Worm (Caenorhabditis elegans): ENCODE measurements around the gene nhr-150.

Gene nhr-150

DNA sequence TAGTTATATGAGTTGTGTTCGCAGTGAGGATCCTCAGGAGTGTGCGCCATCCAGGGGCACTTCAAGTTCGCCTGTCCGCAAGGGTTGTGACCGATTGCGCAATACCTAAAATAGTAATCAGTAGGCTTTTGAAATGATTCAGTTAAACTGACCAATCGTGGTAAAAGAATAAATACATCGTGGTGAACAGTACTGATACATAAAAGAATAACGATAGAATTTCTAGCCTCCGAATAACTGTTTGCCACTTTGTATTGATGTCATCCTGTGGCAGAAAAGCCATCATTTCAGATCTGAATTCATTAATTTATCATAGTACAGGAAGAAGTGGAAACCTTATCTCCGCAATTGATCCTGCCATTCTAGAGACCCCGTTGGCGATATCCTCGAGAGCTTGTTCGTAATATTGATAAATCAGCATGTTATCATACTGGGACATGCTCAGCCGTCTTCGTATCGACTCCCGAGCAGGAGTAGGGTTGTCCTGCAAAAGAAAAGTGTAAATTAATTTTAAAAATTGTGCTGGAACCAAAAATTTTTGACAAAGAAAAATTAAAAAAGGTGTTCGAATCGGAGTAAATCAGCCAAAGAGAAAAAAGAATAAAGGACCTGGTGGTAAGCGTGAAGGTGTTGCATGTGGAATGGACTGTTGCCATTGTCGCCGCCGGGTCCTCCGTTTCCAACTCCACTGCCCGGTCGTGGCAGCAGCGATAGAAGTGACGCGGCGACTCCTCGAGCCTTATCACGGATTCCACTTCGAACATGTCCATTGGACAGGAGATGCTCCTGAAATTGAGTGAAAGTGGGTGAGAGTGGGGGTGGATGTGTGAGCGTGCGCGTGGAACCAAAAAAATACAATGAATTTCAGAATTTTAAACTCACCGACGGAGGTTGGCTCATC lies 31.8 kb upstream of the nhr-150 start (continued):
- peak; percentile 50; the same call in 1 of the 2 replicates for TF ChIP-seq Y48G9A.11 (GFP tag; IDR thresholded peaks at IDR 0.05)
- TF ChIP-seq spr-3 (GFP tag; optimal IDR thresholded peaks at IDR 0.05): no peak
- no peak for TF ChIP-seq nhr-6 (tag; optimal IDR thresholded peaks at IDR 0.05)
- peak; percentile 69 for TF ChIP-seq F49E8.2 (tag; optimal IDR thresholded peaks at IDR 0.05; ENCODE audit: borderline replicate concordance)
- no peak for TF ChIP-seq daf-12 (tag; optimal IDR thresholded peaks at IDR 0.05)
- TF ChIP-seq R02D3.7 (tag; optimal IDR thresholded peaks at IDR 0.05): no peak
- no peak for TF ChIP-seq mxl-2 (GFP tag; conservative IDR thresholded peaks at IDR 0.05)
- TF ChIP-seq nhr-41 (GFP tag; IDR thresholded peaks at IDR 0.05): no peak
- TF ChIP-seq F37D6.2 (tag; optimal IDR thresholded peaks at IDR 0.05): no peak
- no peak for TF ChIP-seq sdz-12 (GFP tag; optimal IDR thresholded peaks at IDR 0.05)
- no peak for TF ChIP-seq tra-1 (GFP tag; IDR thresholded peaks at IDR 0.05)
- no peak for TF ChIP-seq lir-3 (tag; optimal IDR thresholded peaks at IDR 0.05)
- TF ChIP-seq ceh-20 (GFP tag; IDR thresholded peaks at IDR 0.05): no peak
- TF ChIP-seq ztf-11 (tag; optimal IDR thresholded peaks at IDR 0.05): no peak
- no peak for TF ChIP-seq lim-7 (GFP tag; IDR thresholded peaks at IDR 0.05)
- TF ChIP-seq madf-5 (GFP tag; IDR thresholded peaks at IDR 0.05): no peak
- TF ChIP-seq D1046.2 (GFP tag; IDR thresholded peaks at IDR 0.05): no peak
- no peak for TF ChIP-seq lin-29 (GFP tag; IDR thresholded peaks at IDR 0.05)
- TF ChIP-seq zip-11 (GFP tag; IDR thresholded peaks at IDR 0.05): no peak
- no peak for TF ChIP-seq lin-1 (GFP tag; IDR thresholded peaks at IDR 0.05)

ce11 chrV:15511613-15512216 lies 30.4 kb upstream of the nhr-150 start, which contains the start of gene rpl-38:
TSS of gene rpl-38 (plus strand) at chrV:15512166.
- TF ChIP-seq aha-1 (tag) (peak; percentile 87), nhr-28 (tag; optimal IDR thresholded peaks at IDR 0.05) (peak; percentile 42), daf-19 (GFP tag; conservative IDR thresholded peaks at IDR 0.05) (no peak), daf-16 (GFP tag; optimal IDR thresholded peaks at IDR 0.05) (peak in 1 of 2 experiments; percentile 42), daf-16 (tag; optimal IDR thresholded peaks at IDR 0.05) (peak; percentile 47), snpc-1.2 (GFP tag; IDR thresholded peaks at IDR 0.05) (peak; percentile 60), F26F4.8 (GFP tag; conservative IDR thresholded peaks at IDR 0.05) (no peak), T26A8.4 (GFP tag; IDR thresholded peaks at IDR 0.05) (peak; percentile 55; the same call in 1 of the 2 replicates), F10B5.3 (tag; optimal IDR thresholded peaks at IDR 0.05) (peak; percentile 56), dmd-9 (GFP tag; IDR thresholded peaks at IDR 0.05) (peak; percentile 58; the same call in 1 of the 2 replicates), snpc-4 (tag; optimal IDR thresholded peaks at IDR 0.05) (peak; percentile 21), unc-130 (GFP tag; optimal IDR thresholded peaks at IDR 0.05) (peak; percentile 7), mep-1 (tag; optimal IDR thresholded peaks at IDR 0.05) (peak; percentile 83), spr-1 (tag; optimal IDR thresholded peaks at IDR 0.05) (peak; percentile 58), dve-1 (tag; optimal IDR thresholded peaks at IDR 0.05; ENCODE audit: insufficient read depth) (peak; percentile 70), lin-13 (GFP tag; optimal IDR thresholded peaks at IDR 0.05) (peak; percentile 72), F49E8.2 (tag; optimal IDR thresholded peaks at IDR 0.05; ENCODE audit: borderline replicate concordance) (peak; percentile 60), hlh-11 (tag; optimal IDR thresholded peaks at IDR 0.05) (peak; percentile 56), lsy-2 (tag; optimal IDR thresholded peaks at IDR 0.05) (peak; percentile 95 to 99), hif-1 (tag; optimal IDR thresholded peaks at IDR 0.05) (peak in 1 of 2 experiments; percentile 62), nhr-77 (tag; optimal IDR thresholded peaks at IDR 0.05) (peak; percentile 83), duxl-1 (tag; optimal IDR thresholded peaks at IDR 0.05; ENCODE audit: poor library complexity) (peak; percentile 65), vab-7 (GFP tag; IDR thresholded peaks at IDR 0.05) (peak; percentile 38; the same call in 1 of the 2 replicates), skn-1 (tag; optimal IDR thresholded peaks at IDR 0.05) (no peak), fkh-10 (GFP tag; optimal IDR thresholded peaks at IDR 0.05) (peak; percentile 29), hlh-30 (tag; optimal IDR thresholded peaks at IDR 0.05; ENCODE audit: insufficient read depth) (peak; percentile 76), dpl-1 (GFP tag; optimal IDR thresholded peaks at IDR 0.05) (peak; percentile 80), zag-1 (tag; optimal IDR thresholded peaks at IDR 0.05) (no peak), ceh-44 (GFP tag; IDR thresholded peaks at IDR 0.05) (peak; percentile 35; the same call in 1 of the 2 replicates)

All from whole organism, L4 larva.